Worm (Caenorhabditis elegans): ENCODE measurements around the gene gldi-3.

- TF ChIP-seq sox-4 (tag; optimal IDR thresholded peaks at IDR 0.05), result no peak
- no peak for TF ChIP-seq pqm-1 (tag; optimal IDR thresholded peaks at IDR 0.05)
- TF ChIP-seq elt-2 (tag; optimal IDR thresholded peaks at IDR 0.05), result no peak
- TF ChIP-seq K02D7.2 (tag; optimal IDR thresholded peaks at IDR 0.05), result no peak
- no peak for TF ChIP-seq hlh-30 (tag; optimal IDR thresholded peaks at IDR 0.05; ENCODE audit: insufficient read depth)
- TF ChIP-seq T23F11.4 (GFP tag; optimal IDR thresholded peaks at IDR 0.05), result no peak
- no peak for TF ChIP-seq tbx-2 (tag; optimal IDR thresholded peaks at IDR 0.05)
- TF ChIP-seq lin-11 (tag; optimal IDR thresholded peaks at IDR 0.05), result no peak
- no peak for TF ChIP-seq pha-4 (tag; optimal IDR thresholded peaks at IDR 0.05)
Observed at ce11 chrII:9314733-9315132, 34.8 kb upstream of the gldi-3 start.

Data from whole organism, late embryonic.